Worm (Caenorhabditis elegans) whole organism, young adult: ENCODE measurements around the gene suf-1.

Experiments used
- C17E4.6 ChIP-seq: fragments of 200-800 bp; sonication (Bioruptor generic); IDR thresholded peaks from 2 replicates; pipeline ENCODE4 v1.3.6; 2022; ENCODE audit warnings: missing genetic modification reagents, missing genetic modification characterization, missing compliant biosample characterization
- F23B12.7 ChIP-seq: sonication (generic microtip); optimal IDR thresholded peaks from 2 replicates; lab custom pipeline; 2017; ENCODE audit warnings: missing genetic modification characterization, mild to moderate bottlenecking, missing compliant biosample characterization, antibody characterized with exemption, moderate library complexity; ENCODE audit not compliant: insufficient read depth
- F49E8.2 ChIP-seq: sonication (generic microtip); optimal IDR thresholded peaks from 3 replicates; lab custom pipeline; 2017; ENCODE audit warnings: missing genetic modification characterization, mild to moderate bottlenecking, missing compliant biosample characterization, antibody characterized with exemption, moderate library complexity; ENCODE audit not compliant: insufficient read depth
- F52B5.7 ChIP-seq: sonication (generic microtip); optimal IDR thresholded peaks from 2 replicates; lab custom pipeline; 2016; ENCODE audit warnings: mild to moderate bottlenecking, missing genetic modification characterization, missing compliant biosample characterization
- K11D2.4 ChIP-seq: fragments of 200-800 bp; sonication (Bioruptor generic); IDR thresholded peaks from 2 replicates; pipeline ENCODE4 v1.3.6; 2022; ENCODE audit warnings: missing genetic modification reagents, missing genetic modification characterization, missing compliant biosample characterization
- T26A5.8 ChIP-seq: sonication (generic microtip); optimal IDR thresholded peaks from 2 replicates; lab custom pipeline; 2016; ENCODE audit warnings: missing genetic modification characterization, missing compliant biosample characterization
- Y56A3A.18 ChIP-seq: fragments of 200-800 bp; sonication (Bioruptor generic); IDR thresholded peaks from 2 replicates; pipeline ENCODE4 v1.3.6; 2022; ENCODE audit warnings: missing genetic modification reagents, missing genetic modification characterization, missing compliant biosample characterization
- Y67H2A.10 ChIP-seq: fragments of 200-800 bp; sonication (Bioruptor generic); conservative IDR thresholded peaks from 2 replicates; pipeline ENCODE4 v1.3.6; 2022; ENCODE audit warnings: missing genetic modification reagents, missing genetic modification characterization, missing compliant biosample characterization
- Y95B8A.8 ChIP-seq: fragments of 200-800 bp; sonication (Bioruptor generic); IDR thresholded peaks from 2 replicates; pipeline ENCODE4 v1.3.6; 2022; ENCODE audit warnings: missing genetic modification reagents, missing genetic modification characterization, missing compliant biosample characterization
- ZK185.1 ChIP-seq: sonication (generic microtip); optimal IDR thresholded peaks from 2 replicates; lab custom pipeline; 2016; ENCODE audit warnings: mild to moderate bottlenecking, missing genetic modification characterization, missing compliant biosample characterization; ENCODE audit not compliant: poor library complexity, severe bottlenecking
- aptf-2 ChIP-seq: fragments of 200-800 bp; sonication (Bioruptor generic); conservative IDR thresholded peaks from 2 replicates; pipeline ENCODE4 v1.3.6; 2022; ENCODE audit warnings: missing genetic modification reagents, missing genetic modification characterization, missing compliant biosample characterization
- aptf-3 ChIP-seq: fragments of 200-800 bp; sonication (Bioruptor generic); IDR thresholded peaks from 2 replicates; pipeline ENCODE4 v1.3.6; 2022; ENCODE audit warnings: missing genetic modification characterization, missing compliant biosample characterization
- atf-7 ChIP-seq: sonication (generic microtip); optimal IDR thresholded peaks from 2 replicates; lab custom pipeline; 2017; ENCODE audit warnings: mild to moderate bottlenecking, missing genetic modification characterization, missing compliant biosample characterization
- attf-5 ChIP-seq: fragments of 200-800 bp; sonication (Bioruptor generic); optimal IDR thresholded peaks from 2 replicates; lab custom pipeline; 2018; ENCODE audit warnings: mild to moderate bottlenecking, missing genetic modification characterization, missing compliant biosample characterization
- attf-6 ChIP-seq: fragments of 200-800 bp; sonication (Bioruptor generic); IDR thresholded peaks from 2 replicates; pipeline ENCODE4 v1.3.6; 2022; ENCODE audit warnings: missing genetic modification reagents, missing genetic modification characterization, missing compliant biosample characterization
- ceh-100 ChIP-seq: fragments of 200-800 bp; sonication (Bioruptor generic); IDR thresholded peaks from 2 replicates; pipeline ENCODE4 v1.3.6; 2022; ENCODE audit warnings: missing genetic modification reagents, missing genetic modification characterization, missing compliant biosample characterization
- ceh-40 ChIP-seq: fragments of 200-800 bp; sonication (Bioruptor generic); IDR thresholded peaks from 2 replicates; pipeline ENCODE4 v1.3.6; 2022; ENCODE audit warnings: missing genetic modification characterization, missing compliant biosample characterization
- ceh-58 ChIP-seq: fragments of 200-800 bp; sonication (Bioruptor generic); IDR thresholded peaks from 2 replicates; pipeline ENCODE4 v1.3.6; 2022; ENCODE audit warnings: missing genetic modification characterization, missing compliant biosample characterization
- ceh-79 ChIP-seq: sonication (generic microtip); optimal IDR thresholded peaks from 2 replicates; lab custom pipeline; 2017; ENCODE audit warnings: mild to moderate bottlenecking, missing genetic modification characterization, missing compliant biosample characterization
- chd-7 ChIP-seq: sonication (generic microtip); optimal IDR thresholded peaks from 2 replicates; lab custom pipeline; 2016; ENCODE audit warnings: mild to moderate bottlenecking, missing genetic modification characterization, moderate library complexity, missing compliant biosample characterization
- die-1 ChIP-seq: sonication (generic microtip); optimal IDR thresholded peaks from 2 replicates; lab custom pipeline; 2016; ENCODE audit warnings: missing genotype, mild to moderate bottlenecking, missing genetic modification characterization, missing compliant biosample characterization
- dox-1 ChIP-seq: fragments of 200-800 bp; sonication (Bioruptor generic); IDR thresholded peaks from 2 replicates; pipeline ENCODE4 v1.3.6; 2022; ENCODE audit warnings: missing genetic modification reagents, missing genetic modification characterization, missing compliant biosample characterization
- egl-44 ChIP-seq: fragments of 200-800 bp; sonication (Bioruptor generic); IDR thresholded peaks from 2 replicates; pipeline ENCODE4 v1.3.6; 2022; ENCODE audit warnings: missing genetic modification reagents, missing genetic modification characterization, missing compliant biosample characterization
- egrh-3 ChIP-seq: fragments of 200-800 bp; sonication (Bioruptor generic); IDR thresholded peaks from 2 replicates; pipeline ENCODE4 v1.3.6; 2022; ENCODE audit warnings: missing genetic modification reagents, missing genetic modification characterization, missing compliant biosample characterization
- ekl-4 ChIP-seq: fragments of 200-800 bp; sonication (Bioruptor generic); IDR thresholded peaks from 2 replicates; pipeline ENCODE4 v1.3.6; 2022; ENCODE audit warnings: missing genetic modification reagents, missing genetic modification characterization, missing compliant biosample characterization
- him-1 ChIP-seq: sonication (generic microtip); optimal IDR thresholded peaks from 2 replicates; lab custom pipeline; 2016; ENCODE audit warnings: missing genotype, missing genetic modification reagents, missing genetic modification characterization, missing compliant biosample characterization
- hmg-20 ChIP-seq: fragments of 200-800 bp; sonication (Bioruptor generic); IDR thresholded peaks from 2 replicates; pipeline ENCODE4 v1.3.6; 2022; ENCODE audit warnings: missing genetic modification reagents, missing genetic modification characterization, missing compliant biosample characterization
- hrde-1 ChIP-seq: sonication (generic microtip); optimal IDR thresholded peaks from 2 replicates; lab custom pipeline; 2016; ENCODE audit warnings: missing genetic modification characterization, mild to moderate bottlenecking, missing compliant biosample characterization, moderate library complexity, missing genotype, missing genetic modification reagents, borderline replicate concordance
- hsf-1 ChIP-seq: fragments of 200-800 bp; sonication (Bioruptor generic); IDR thresholded peaks from 2 replicates; pipeline ENCODE4 v1.3.6; 2022; ENCODE audit warnings: missing genetic modification reagents, missing genetic modification characterization, missing compliant biosample characterization
- lag-1 ChIP-seq: fragments of 200-800 bp; sonication (Bioruptor generic); IDR thresholded peaks from 2 replicates; pipeline ENCODE4 v1.3.6; 2022; ENCODE audit warnings: missing genetic modification reagents, missing genetic modification characterization, missing compliant biosample characterization
- let-607 ChIP-seq, 2 experiments: fragments of 200-800 bp in 1 of 2; sonication (Bioruptor generic) in 1 of 2; sonication (generic microtip) in 1 of 2; optimal IDR thresholded peaks; 2 replicates each; lab custom pipeline; 2016 to 2018; ENCODE audit warnings: mild to moderate bottlenecking in 2 of 2, missing compliant biosample characterization in 2 of 2, missing genetic modification characterization in 2 of 2, moderate library complexity in 2 of 2, missing genotype in 1 of 2
- lin-26 ChIP-seq: fragments of 200-800 bp; sonication (Bioruptor generic); IDR thresholded peaks from 2 replicates; pipeline ENCODE4 v1.3.6; 2022; ENCODE audit warnings: missing genetic modification reagents, missing genetic modification characterization, missing compliant biosample characterization
- lin-54 ChIP-seq: fragments of 200-800 bp; sonication (Bioruptor generic); optimal IDR thresholded peaks from 2 replicates; lab custom pipeline; 2018; ENCODE audit warnings: mild to moderate bottlenecking, missing genetic modification characterization, missing compliant biosample characterization
- mcd-1 ChIP-seq: fragments of 200-800 bp; sonication (Bioruptor generic); IDR thresholded peaks from 2 replicates; pipeline ENCODE4 v1.3.6; 2022; ENCODE audit warnings: missing genetic modification reagents, missing genetic modification characterization, missing compliant biosample characterization
- mel-28 ChIP-seq: sonication (generic microtip); optimal IDR thresholded peaks from 2 replicates; lab custom pipeline; 2016; ENCODE audit warnings: borderline replicate concordance, mild to moderate bottlenecking, missing genetic modification characterization, missing compliant biosample characterization
- mxl-1 ChIP-seq: sonication (generic microtip); optimal IDR thresholded peaks from 2 replicates; lab custom pipeline; 2016; ENCODE audit warnings: missing genetic modification characterization, missing compliant biosample characterization
- nfya-2 ChIP-seq: fragments of 200-800 bp; sonication (Bioruptor generic); IDR thresholded peaks from 2 replicates; pipeline ENCODE4 v1.3.6; 2022; ENCODE audit warnings: missing genetic modification reagents, missing genetic modification characterization, missing compliant biosample characterization
- nfyb-1 ChIP-seq: fragments of 200-800 bp; sonication (Bioruptor generic); IDR thresholded peaks from 2 replicates; pipeline ENCODE4 v1.3.6; 2022; ENCODE audit warnings: missing genetic modification reagents, missing genetic modification characterization, missing compliant biosample characterization
- pbrm-1 ChIP-seq: fragments of 200-800 bp; sonication (Bioruptor generic); IDR thresholded peaks from 2 replicates; pipeline ENCODE4 v1.3.6; 2022; ENCODE audit warnings: missing genetic modification reagents, missing genetic modification characterization, missing compliant biosample characterization
- rcor-1 ChIP-seq: fragments of 200-800 bp; sonication (Bioruptor generic); IDR thresholded peaks from 2 replicates; pipeline ENCODE4 v1.3.6; 2022; ENCODE audit warnings: missing genetic modification reagents, missing genetic modification characterization, missing compliant biosample characterization
- rpc-1 ChIP-seq, 2 experiments: fragments of 150-350 bp in 1 of 2; sonication (generic microtip) in 1 of 2; optimal IDR thresholded peaks; 2 replicates each; lab custom pipeline; 2014 to 2018; ENCODE audit warnings: missing biosample characterization in 1 of 2, missing genetic modification characterization in 1 of 2, missing genetic modification reagents in 1 of 2, missing genotype in 1 of 2
- snpc-1.1 ChIP-seq: sonication (generic microtip); optimal IDR thresholded peaks from 2 replicates; lab custom pipeline; 2017; ENCODE audit warnings: missing genetic modification characterization, mild to moderate bottlenecking, missing compliant biosample characterization, antibody characterized with exemption, moderate library complexity, missing genotype, missing genetic modification reagents; ENCODE audit not compliant: insufficient read depth
- unc-62 ChIP-seq: fragments of 150-350 bp; optimal IDR thresholded peaks from 2 replicates; lab custom pipeline; 2014; ENCODE audit warnings: missing biosample characterization, missing genetic modification reagents, missing genetic modification characterization
- zfh-2 ChIP-seq: fragments of 200-800 bp; sonication (Bioruptor generic); conservative IDR thresholded peaks from 2 replicates; pipeline ENCODE4 v1.3.6; 2022; ENCODE audit warnings: missing genetic modification reagents, missing genetic modification characterization, missing compliant biosample characterization
- ztf-25 ChIP-seq: fragments of 200-800 bp; sonication (Bioruptor generic); IDR thresholded peaks from 2 replicates; pipeline ENCODE4 v1.3.6; 2022; ENCODE audit warnings: missing genetic modification reagents, missing genetic modification characterization, missing compliant biosample characterization

Gene suf-1

DNA sequence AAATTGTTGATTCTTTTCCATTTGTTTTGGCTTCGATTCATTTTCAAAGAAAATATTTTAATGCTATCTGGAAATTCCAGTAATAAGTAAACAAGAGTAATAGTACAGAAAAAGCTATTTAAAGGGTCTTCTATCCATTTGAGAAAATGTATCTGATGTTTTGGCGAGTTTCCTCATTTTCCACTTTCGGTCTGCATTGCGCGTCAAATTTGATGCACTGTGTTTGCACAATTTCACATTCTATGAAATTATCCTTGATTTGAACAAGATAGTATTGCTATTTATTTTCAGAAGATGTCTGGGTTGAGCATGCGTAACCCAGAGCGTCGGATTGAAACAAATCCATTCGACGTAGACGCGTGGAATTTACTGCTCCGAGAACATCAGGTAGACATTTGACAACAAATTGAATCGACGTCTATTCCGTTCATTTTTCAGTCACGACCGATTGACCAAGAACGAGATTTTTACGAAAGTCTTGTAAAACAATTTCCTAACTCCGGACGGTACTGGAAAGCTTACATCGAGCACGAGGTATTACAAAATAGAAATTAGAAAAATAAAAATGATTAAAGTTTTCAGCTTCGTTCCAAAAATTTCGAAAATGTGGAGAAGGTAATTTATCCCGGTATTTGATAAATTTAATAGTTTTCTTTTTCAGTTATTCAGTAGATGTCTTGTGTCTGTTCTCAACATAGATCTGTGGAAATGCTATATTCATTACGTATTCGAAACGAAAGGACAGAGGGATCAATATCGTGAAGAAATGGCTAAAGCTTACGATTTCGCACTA lies at the start of gene suf-1 (continued):
- TF ChIP-seq mel-28 (tag; lab: Kevin White, UChicago) (no peak), die-1 (tag; lab: Kevin White, UChicago) (peak; percentile 37), aptf-3 (GFP tag; lab: Robert Waterston, UW) (peak; percentile 13; the same call in 1 of the 2 replicates), C17E4.6 (peak; percentile 60), nfyb-1 (peak; percentile 39; the same call in 1 of the 2 replicates), nfya-2 (GFP tag; lab: Robert Waterston, UW) (no peak), hsf-1 (GFP tag; lab: Robert Waterston, UW) (peak; percentile 79), hmg-20 (no peak), rcor-1 (GFP tag; lab: Robert Waterston, UW) (no peak), rpc-1 (optimal IDR thresholded peaks at IDR 0.05; lab: Kevin White, UChicago) (no peak), rpc-1 (tag; optimal IDR thresholded peaks at IDR 0.05; lab: Kevin White, UChicago) (peak; percentile 3), lin-26 (peak; percentile 73; the same call in 1 of the 2 replicates), F52B5.7 (tag; lab: Kevin White, UChicago) (peak; percentile 22), lin-54 (GFP tag; lab: Kevin White, UChicago) (peak; percentile 73), atf-7 (tag; lab: Kevin White, UChicago) (peak; percentile 56), T26A5.8 (no peak), attf-6 (GFP tag; lab: Robert Waterston, UW) (peak; percentile 73), ZK185.1 (peak; percentile 55), Y95B8A.8 (GFP tag; lab: Robert Waterston, UW) (0 out of 2 replicates have a peak, but pooled peaks have one; percentile 34), unc-62 (GFP tag; lab: Kevin White, UChicago) (no peak), let-607 (tag; optimal IDR thresholded peaks at IDR 0.05; lab: Kevin White, UChicago) (no peak), egl-44 (no peak), F23B12.7 (tag; lab: Kevin White, UChicago) (peak; percentile 61), hrde-1 (tag; lab: Kevin White, UChicago) (peak; percentile 92), Y67H2A.10 (no peak), F49E8.2 (peak; percentile 94), snpc-1.1 (tag; lab: Kevin White, UChicago) (peak; percentile 64), dox-1 (peak; percentile 12; the same call in 1 of the 2 replicates), ceh-100 (GFP tag; lab: Robert Waterston, UW) (peak; percentile 32; the same call in 1 of the 2 replicates), ceh-58 (no peak), lag-1 (no peak), K11D2.4 (0 out of 2 replicates have a peak, but pooled peaks have one; percentile 10), egrh-3 (no peak), zfh-2 (no peak), Y56A3A.18 (peak; percentile 75; the same call in 1 of the 2 replicates), pbrm-1 (peak; percentile 45; the same call in 1 of the 2 replicates), ceh-40 (no peak), mcd-1 (GFP tag; lab: Robert Waterston, UW) (peak; percentile 34; the same call in 1 of the 2 replicates), ekl-4 (GFP tag; lab: Robert Waterston, UW) (peak; percentile 90), mxl-1 (tag; lab: Kevin White, UChicago) (peak; percentile 29), him-1 (tag; lab: Kevin White, UChicago) (no peak), ceh-79 (tag; lab: Kevin White, UChicago) (no peak), aptf-2 (GFP tag; lab: Robert Waterston, UW) (no peak), chd-7 (no peak), ztf-25 (GFP tag; lab: Robert Waterston, UW) (no peak), attf-5 (GFP tag; lab: Kevin White, UChicago) (peak; percentile 24)
